Fruit fly (Drosophila melanogaster) S2 (cell line): Measurements from ENCODE around the gene CG14324.

Experiments used
- CG8478 ChIP-seq: fragments of >200 bp; optimal IDR thresholded peaks from 2 replicates; lab custom pipeline; 2018
- CTCF ChIP-seq, 2 experiments: fragments of >200 bp; optimal IDR thresholded peaks; 2 replicates each; lab custom pipeline; 2018

- no peak for TF ChIP-seq CG8478 (lab: Kevin White, UChicago)
- TF ChIP-seq CTCF (optimal IDR thresholded peaks at IDR 0.05; lab: Kevin White, UChicago): peak; percentile 63 to 64
Measured at dm6 chr3R:17615076-17615475, 3.5 kb downstream of the CG14324 start.
